Worm (Caenorhabditis elegans) whole organism, early embryonic: ENCODE data around the gene ZK688.11.

Experiments
- B0310.2 ChIP-seq: sonication (generic microtip); optimal IDR thresholded peaks from 2 replicates; lab custom pipeline; 2016; ENCODE audit warnings: mild to moderate bottlenecking, missing genetic modification characterization, missing compliant biosample characterization
- ama-1 ChIP-seq: fragments of 150-350 bp; optimal IDR thresholded peaks from 2 replicates; lab custom pipeline; 2014
- ceh-13 ChIP-seq: fragments of 200-800 bp; sonication (Bioruptor generic); optimal IDR thresholded peaks from 2 replicates; lab custom pipeline; 2018; ENCODE audit warnings: mild to moderate bottlenecking, missing genetic modification characterization, missing compliant biosample characterization
- ets-7 ChIP-seq: sonication (generic microtip); optimal IDR thresholded peaks from 2 replicates; lab custom pipeline; 2016; ENCODE audit warnings: missing genotype, missing genetic modification characterization, missing compliant biosample characterization
- hmbx-1 ChIP-seq: sonication (generic microtip); optimal IDR thresholded peaks from 2 replicates; lab custom pipeline; 2016; ENCODE audit warnings: mild to moderate bottlenecking, missing genetic modification characterization, missing compliant biosample characterization
- hnd-1 ChIP-seq: sonication (generic microtip); optimal IDR thresholded peaks from 2 replicates; lab custom pipeline; 2016; ENCODE audit warnings: missing genetic modification characterization, missing compliant biosample characterization
- sea-1 ChIP-seq: fragments of 200-800 bp; sonication (Bioruptor generic); conservative IDR thresholded peaks from 2 replicates; pipeline ENCODE4 v1.3.6; 2022; ENCODE audit warnings: missing genetic modification characterization, missing compliant biosample characterization
- tra-4 ChIP-seq: sonication (generic microtip); optimal IDR thresholded peaks from 2 replicates; lab custom pipeline; 2017; ENCODE audit warnings: missing genetic modification characterization, missing compliant biosample characterization

ce11 chrIII:7907515-7907914, 22.8 kb upstream of the ZK688.11 start, which contains the start of gene pcp-5:
- no peak for TF ChIP-seq ama-1
- TF ChIP-seq hnd-1 = no peak
- no peak for TF ChIP-seq ceh-13 (GFP tag; lab: Kevin White, UChicago)
- TF ChIP-seq B0310.2 (tag; lab: Kevin White, UChicago) = no peak
- no peak for TF ChIP-seq tra-4
- no peak for TF ChIP-seq hmbx-1 (tag; lab: Kevin White, UChicago)
- TF ChIP-seq sea-1 = no peak
- no peak for TF ChIP-seq ets-7 (tag; lab: Kevin White, UChicago)
